Fruit fly (Drosophila melanogaster) whole organism, embryonic: ENCODE results near the gene KdelR.

Source experiments
- Aef1 ChIP-seq: fragments of 200-800 bp; sonication (Bioruptor generic); IDR thresholded peaks from 3 replicates; pipeline ENCODE4 v1.3.6; 2022; ENCODE audit warnings: missing biosample characterization, missing genetic modification characterization
- Awh ChIP-seq: fragments of 200-800 bp; sonication (Bioruptor generic); IDR thresholded peaks from 2 replicates; pipeline ENCODE4, ENCODE4 v1.3.6; 2022; ENCODE audit warnings: missing biosample characterization, missing genetic modification characterization
- Bteb2 ChIP-seq: fragments of 200-800 bp; sonication (Bioruptor generic); optimal IDR thresholded peaks from 2 replicates; lab custom pipeline; 2016; ENCODE audit warnings: missing biosample characterization, missing genetic modification characterization
- CG11560 ChIP-seq: fragments of 200-800 bp; sonication (Bioruptor generic); IDR thresholded peaks from 3 replicates; pipeline ENCODE4 v1.3.6; 2022; ENCODE audit warnings: missing biosample characterization, missing genetic modification characterization
- CG13287 ChIP-seq: fragments of 200-800 bp; sonication (Bioruptor generic); IDR thresholded peaks from 2 replicates; pipeline ENCODE4 v1.3.6; 2022; ENCODE audit warnings: missing biosample characterization, missing genetic modification characterization; ENCODE audit not compliant: partially characterized antibody
- CG1529 ChIP-seq: fragments of 200-800 bp; sonication (Bioruptor generic); optimal IDR thresholded peaks from 3 replicates; lab custom pipeline; 2018; ENCODE audit warnings: missing biosample characterization, missing genetic modification characterization
- CG1603 ChIP-seq: fragments of 200-800 bp; sonication (Bioruptor generic); optimal IDR thresholded peaks from 2 replicates; lab custom pipeline; 2019; ENCODE audit warnings: missing biosample characterization, mild to moderate bottlenecking, missing genetic modification characterization, moderate library complexity
- CG18599 ChIP-seq: fragments of 200-800 bp; sonication (Bioruptor generic); optimal IDR thresholded peaks from 3 replicates; lab custom pipeline; 2017; ENCODE audit warnings: missing biosample characterization, missing genetic modification characterization, mild to moderate bottlenecking, moderate library complexity, missing genetic modification reagents
- CG2116 ChIP-seq: fragments of 200-800 bp; sonication (Bioruptor generic); optimal IDR thresholded peaks from 3 replicates; lab custom pipeline; 2018; ENCODE audit warnings: missing biosample characterization, mild to moderate bottlenecking, missing genetic modification characterization
- CG2199 ChIP-seq: fragments of 200-800 bp; sonication (Bioruptor generic); IDR thresholded peaks from 3 replicates; pipeline ENCODE4 v1.3.6; 2022; ENCODE audit warnings: missing biosample characterization, missing genetic modification characterization
- CG31388 ChIP-seq: fragments of 200-800 bp; sonication (Bioruptor generic); optimal IDR thresholded peaks from 2 replicates; lab custom pipeline; 2016; ENCODE audit warnings: missing biosample characterization, missing genetic modification characterization
- CG4707 ChIP-seq: fragments of 200-800 bp; sonication (Bioruptor generic); optimal IDR thresholded peaks from 2 replicates; lab custom pipeline; 2018; ENCODE audit warnings: missing biosample characterization, mild to moderate bottlenecking, missing genetic modification characterization, moderate library complexity
- CG6765 ChIP-seq: fragments of 200-800 bp; sonication (Bioruptor generic); optimal IDR thresholded peaks from 3 replicates; lab custom pipeline; 2017; ENCODE audit warnings: missing biosample characterization, mild to moderate bottlenecking, missing genetic modification characterization
- CG7556 ChIP-seq: fragments of 200-800 bp; sonication (Bioruptor generic); optimal IDR thresholded peaks from 2 replicates; lab custom pipeline; 2017; ENCODE audit warnings: missing biosample characterization, mild to moderate bottlenecking, missing genetic modification characterization
- CG7839 ChIP-seq: fragments of 200-800 bp; sonication (Bioruptor generic); optimal IDR thresholded peaks from 3 replicates; lab custom pipeline; 2018; ENCODE audit warnings: missing biosample characterization, mild to moderate bottlenecking, missing genetic modification characterization, moderate library complexity
- CG8089 ChIP-seq: fragments of 200-800 bp; sonication (Bioruptor generic); optimal IDR thresholded peaks from 3 replicates; lab custom pipeline; 2016; ENCODE audit warnings: missing biosample characterization, missing genetic modification characterization
- CG8765 ChIP-seq: fragments of 200-800 bp; sonication (Bioruptor generic); IDR thresholded peaks from 2 replicates; pipeline ENCODE4 v1.3.6; 2022; ENCODE audit warnings: missing biosample characterization, missing genetic modification characterization
- CG9609 ChIP-seq: fragments of 200-800 bp; sonication (Bioruptor generic); optimal IDR thresholded peaks from 3 replicates; lab custom pipeline; 2016; ENCODE audit warnings: missing biosample characterization, missing genetic modification characterization
- Dek ChIP-seq: fragments of 200-800 bp; sonication (Bioruptor generic); optimal IDR thresholded peaks from 3 replicates; lab custom pipeline; 2019; ENCODE audit warnings: missing biosample characterization, mild to moderate bottlenecking, missing genetic modification characterization, moderate library complexity
- Dll ChIP-seq: fragments of 200-800 bp; sonication (Bioruptor generic); IDR thresholded peaks from 4 replicates; pipeline ENCODE4 v1.3.6; 2022; ENCODE audit warnings: missing biosample characterization, missing genetic modification characterization; ENCODE audit not compliant: partially characterized antibody
- Elba2 ChIP-seq: fragments of 200-800 bp; sonication (Bioruptor generic); optimal IDR thresholded peaks from 3 replicates; lab custom pipeline; 2016; ENCODE audit warnings: missing biosample characterization, missing genetic modification characterization
- Fer1 ChIP-seq: fragments of 200-800 bp; sonication (Bioruptor generic); optimal IDR thresholded peaks from 2 replicates; lab custom pipeline; 2017; ENCODE audit warnings: missing biosample characterization, mild to moderate bottlenecking, missing genetic modification characterization
- HLH4C ChIP-seq: fragments of 200-800 bp; sonication (Bioruptor generic); IDR thresholded peaks from 3 replicates; pipeline ENCODE4 v1.3.6; 2022; ENCODE audit warnings: missing biosample characterization, missing genetic modification characterization; ENCODE audit not compliant: partially characterized antibody
- Hsf ChIP-seq: fragments of 200-800 bp; sonication (Bioruptor generic); optimal IDR thresholded peaks from 3 replicates; lab custom pipeline; 2016; ENCODE audit warnings: missing biosample characterization, missing genetic modification characterization
- Kr ChIP-seq: fragments of 200-800 bp; sonication (Bioruptor generic); optimal IDR thresholded peaks from 2 replicates; lab custom pipeline; 2017; ENCODE audit warnings: missing biosample characterization, mild to moderate bottlenecking, missing genetic modification characterization
- Mad ChIP-seq: fragments of 200-800 bp; sonication (Bioruptor generic); optimal IDR thresholded peaks from 2 replicates; lab custom pipeline; 2016; ENCODE audit warnings: missing biosample characterization, missing genetic modification characterization
- NFAT ChIP-seq: fragments of 200-800 bp; sonication (Bioruptor generic); IDR thresholded peaks from 2 replicates; pipeline ENCODE4 v1.3.6; 2022; ENCODE audit warnings: missing biosample characterization, missing genetic modification characterization
- Opbp ChIP-seq: fragments of 200-800 bp; sonication (Bioruptor generic); IDR thresholded peaks from 3 replicates; pipeline ENCODE4 v1.3.6; 2022; ENCODE audit warnings: missing biosample characterization, missing genetic modification characterization; ENCODE audit not compliant: partially characterized antibody
- Ptx1 ChIP-seq: fragments of 200-800 bp; sonication (Bioruptor generic); IDR thresholded peaks from 2 replicates; pipeline ENCODE4 v1.3.6; 2022; ENCODE audit warnings: missing biosample characterization, missing genetic modification characterization
- aop ChIP-seq: fragments of 200-800 bp; sonication (Bioruptor generic); IDR thresholded peaks from 2 replicates; pipeline ENCODE4 v1.3.6; 2022; ENCODE audit warnings: missing biosample characterization, missing genetic modification characterization
- ato ChIP-seq: fragments of 200-800 bp; sonication (Bioruptor generic); IDR thresholded peaks from 2 replicates; pipeline ENCODE4 v1.3.6; 2022; ENCODE audit warnings: missing biosample characterization, missing genetic modification characterization; ENCODE audit not compliant: partially characterized antibody
- cad ChIP-seq: fragments of >200 bp; optimal IDR thresholded peaks from 2 replicates; lab custom pipeline; 2017; ENCODE audit warnings: missing biosample characterization, missing genetic modification characterization
- chinmo ChIP-seq: fragments of 200-800 bp; sonication (Bioruptor generic); IDR thresholded peaks from 4 replicates; pipeline ENCODE4 v1.3.6; 2022; ENCODE audit warnings: missing biosample characterization, missing genetic modification characterization; ENCODE audit not compliant: partially characterized antibody
- ci ChIP-seq: fragments of 200-800 bp; sonication (Bioruptor generic); IDR thresholded peaks from 3 replicates; pipeline ENCODE4 v1.3.6; 2022; ENCODE audit warnings: missing biosample characterization, missing genetic modification characterization
- croc ChIP-seq: fragments of 200-800 bp; sonication (Bioruptor generic); conservative IDR thresholded peaks from 3 replicates; pipeline ENCODE4 v1.3.6; 2022; ENCODE audit warnings: missing biosample characterization, missing genetic modification characterization
- esg ChIP-seq: fragments of 200-800 bp; sonication (Bioruptor generic); conservative IDR thresholded peaks from 2 replicates; pipeline ENCODE4 v1.3.6; 2022; ENCODE audit warnings: missing biosample characterization, missing genetic modification characterization
- exex ChIP-seq: fragments of 200-800 bp; sonication (Bioruptor generic); optimal IDR thresholded peaks from 4 replicates; lab custom pipeline; 2018; ENCODE audit warnings: missing biosample characterization, mild to moderate bottlenecking, missing genetic modification characterization, moderate library complexity
- gcm ChIP-seq: fragments of 200-800 bp; sonication (Bioruptor generic); optimal IDR thresholded peaks from 2 replicates; lab custom pipeline; 2019; ENCODE audit warnings: missing biosample characterization, mild to moderate bottlenecking, missing genetic modification characterization, moderate library complexity
- gem ChIP-seq: fragments of 200-800 bp; sonication (Bioruptor generic); optimal IDR thresholded peaks from 2 replicates; lab custom pipeline; 2019; ENCODE audit warnings: missing biosample characterization, mild to moderate bottlenecking, missing genetic modification characterization, moderate library complexity
- hbn ChIP-seq: fragments of 200-800 bp; sonication (Bioruptor generic); IDR thresholded peaks from 2 replicates; pipeline ENCODE4 v1.3.6; 2022; ENCODE audit warnings: missing biosample characterization, missing genetic modification characterization; ENCODE audit not compliant: partially characterized antibody
- hth ChIP-seq: fragments of >200 bp; optimal IDR thresholded peaks from 2 replicates; lab custom pipeline; 2017; ENCODE audit warnings: inconsistent platforms
- insv ChIP-seq, 2 experiments: fragments of 200-800 bp; sonication (Bioruptor generic); optimal IDR thresholded peaks; 3 replicates each; lab custom pipeline; 2016 to 2018; ENCODE audit warnings: missing biosample characterization in 2 of 2, missing genetic modification characterization in 2 of 2
- oc ChIP-seq: fragments of 200-800 bp; sonication (Bioruptor generic); optimal IDR thresholded peaks from 2 replicates; lab custom pipeline; 2018; ENCODE audit warnings: missing biosample characterization, mild to moderate bottlenecking, missing genetic modification characterization, moderate library complexity
- rib ChIP-seq: fragments of 200-800 bp; sonication (Bioruptor generic); IDR thresholded peaks from 2 replicates; pipeline ENCODE4 v1.3.6; 2022; ENCODE audit warnings: missing biosample characterization, missing genetic modification characterization
- row ChIP-seq: fragments of 200-800 bp; sonication (Bioruptor generic); IDR thresholded peaks from 3 replicates; pipeline ENCODE4 v1.3.6; 2022; ENCODE audit warnings: missing biosample characterization, missing genetic modification characterization
- tgo ChIP-seq: fragments of 200-800 bp; sonication (Bioruptor generic); IDR thresholded peaks from 3 replicates; pipeline ENCODE4 v1.3.6; 2022; ENCODE audit warnings: missing biosample characterization, missing genetic modification characterization
- wek ChIP-seq: fragments of 200-800 bp; sonication (Bioruptor generic); optimal IDR thresholded peaks from 3 replicates; lab custom pipeline; 2018; ENCODE audit warnings: missing biosample characterization, mild to moderate bottlenecking, missing genetic modification characterization, moderate library complexity

KdelR gene

dm6 chr2L:10413251-10414127 lies 13.2 kb upstream of the KdelR start, which contains the start of the genes CG5355 and Klp31E (continued):
- TF ChIP-seq NFAT (GFP tag; lab: Robert Waterston, UW) (peak; percentile 68; the same call in 1 of the 2 replicates), CG7839 (peak; percentile 74), gem (tag; lab: Kevin White, UChicago) (peak; percentile 86), Ptx1 (GFP tag; lab: Robert Waterston, UW) (peak; percentile 71), CG9609 (GFP tag; lab: Kevin White, UChicago) (peak; percentile 37), esg (GFP tag; lab: Robert Waterston, UW) (peak; percentile 58), Aef1 (GFP tag; lab: Robert Waterston, UW) (0 out of 3 replicates have a peak, but pooled peaks have one; percentile 26), aop (GFP tag; lab: Robert Waterston, UW) (0 out of 2 replicates have a peak, but pooled peaks have one; percentile 11), Awh (no peak), ci (GFP tag; lab: Robert Waterston, UW) (peak; percentile 59; the same call in 2 of the 3 replicates), CG11560 (no peak), Dek (no peak), CG18599 (GFP tag; lab: Kevin White, UChicago) (no peak), ato (GFP tag; lab: Robert Waterston, UW) (peak; percentile 42; the same call in 1 of the 2 replicates), Mad (GFP tag; lab: Kevin White, UChicago) (peak; percentile 42), Fer1 (peak; percentile 34), Dll (GFP tag; lab: Robert Waterston, UW) (peak; percentile 80), exex (tag; lab: Kevin White, UChicago) (peak; percentile 46), croc (GFP tag; lab: Robert Waterston, UW) (peak; percentile 38), CG1603 (tag; lab: Kevin White, UChicago) (peak; percentile 78), oc (tag; lab: Kevin White, UChicago) (no peak), hbn (GFP tag; lab: Robert Waterston, UW) (peak; percentile 80), Bteb2 (peak; percentile 6), chinmo (GFP tag; lab: Robert Waterston, UW) (peak; percentile 70; the same call in 1 of the 4 replicates), tgo (GFP tag; lab: Robert Waterston, UW) (peak; percentile 64; the same call in 2 of the 3 replicates), CG31388 (GFP tag; lab: Kevin White, UChicago) (peak; percentile 28), CG1529 (GFP tag; lab: Kevin White, UChicago) (peak; percentile 1), hth (lab: Kevin White, UChicago) (no peak), cad (no peak), CG8765 (GFP tag; lab: Robert Waterston, UW) (no peak), row (GFP tag; lab: Robert Waterston, UW) (peak; percentile 88), gcm (GFP tag; lab: Kevin White, UChicago) (peak; percentile 45), CG2116 (GFP tag; lab: Kevin White, UChicago) (peak; percentile 81), CG2199 (GFP tag; lab: Robert Waterston, UW) (0 out of 3 replicates have a peak, but pooled peaks have one; percentile 24), Hsf (peak; percentile 65), CG7556 (GFP tag; lab: Kevin White, UChicago) (peak; percentile 84), CG4707 (GFP tag; lab: Kevin White, UChicago) (no peak), rib (GFP tag; lab: Robert Waterston, UW) (peak; percentile 40; the same call in 1 of the 2 replicates), wek (peak; percentile 89), CG13287 (GFP tag; lab: Robert Waterston, UW) (peak; percentile 75), CG6765 (GFP tag; lab: Kevin White, UChicago) (peak; percentile 7), Opbp (GFP tag; lab: Robert Waterston, UW) (peak; percentile 71; the same call in 2 of the 3 replicates), HLH4C (GFP tag; lab: Robert Waterston, UW) (peak; percentile 65), CG8089 (GFP tag; lab: Kevin White, UChicago) (no peak), insv (GFP tag; optimal IDR thresholded peaks at IDR 0.05; lab: Kevin White, UChicago) (peak in 1 of 2 experiments; percentile 26), Kr (GFP tag; lab: Kevin White, UChicago) (no peak), Elba2 (GFP tag; lab: Kevin White, UChicago) (no peak)
